Worm (Caenorhabditis elegans) whole organism, late embryonic: ENCODE data around the gene npr-25.
"Not testable (repeated sequence)": the region's sequence is repeated elsewhere in the genome, so short reads cannot be mapped to it uniquely, and the experiment has no call there.

ENCODE experiments used
- C08G9.2 ChIP-seq: sonication (generic microtip); optimal IDR thresholded peaks from 2 replicates; lab custom pipeline; 2016; ENCODE audit warnings: mild to moderate bottlenecking, missing genetic modification characterization, moderate library complexity, missing compliant biosample characterization
- C38D4.7 ChIP-seq: fragments of 200-800 bp; sonication (Bioruptor generic); optimal IDR thresholded peaks from 2 replicates; lab custom pipeline; 2018; ENCODE audit warnings: mild to moderate bottlenecking, missing genetic modification characterization, moderate library complexity, missing compliant biosample characterization
- Y22D7AL.16 ChIP-seq: sonication (generic microtip); optimal IDR thresholded peaks from 2 replicates; lab custom pipeline; 2016; ENCODE audit warnings: missing genetic modification characterization, missing compliant biosample characterization
- ahr-1 ChIP-seq: sonication (generic microtip); optimal IDR thresholded peaks from 2 replicates; lab custom pipeline; 2016; ENCODE audit warnings: missing genetic modification characterization, missing compliant biosample characterization
- ceh-18 ChIP-seq: sonication (generic microtip); optimal IDR thresholded peaks from 2 replicates; lab custom pipeline; 2016; ENCODE audit warnings: missing genetic modification characterization, missing compliant biosample characterization
- ceh-22 ChIP-seq: sonication (generic microtip); optimal IDR thresholded peaks from 2 replicates; lab custom pipeline; 2017; ENCODE audit warnings: missing biosample characterization, missing genetic modification characterization
- ceh-24 ChIP-seq: sonication (generic microtip); optimal IDR thresholded peaks from 2 replicates; lab custom pipeline; 2016; ENCODE audit warnings: mild to moderate bottlenecking, missing genetic modification characterization, missing compliant biosample characterization
- ceh-31 ChIP-seq: sonication (generic microtip); optimal IDR thresholded peaks from 2 replicates; lab custom pipeline; 2016; ENCODE audit warnings: missing genetic modification characterization, missing compliant biosample characterization
- ceh-48 ChIP-seq: sonication (generic microtip); optimal IDR thresholded peaks from 2 replicates; lab custom pipeline; 2016; ENCODE audit warnings: missing genetic modification characterization, inconsistent platforms, missing compliant biosample characterization
- dmd-4 ChIP-seq: sonication (generic microtip); optimal IDR thresholded peaks from 2 replicates; lab custom pipeline; 2016; ENCODE audit warnings: borderline replicate concordance, missing genetic modification characterization, missing compliant biosample characterization
- dve-1 ChIP-seq: sonication (generic microtip); optimal IDR thresholded peaks from 2 replicates; lab custom pipeline; 2017; ENCODE audit warnings: antibody characterized with exemption, mild to moderate bottlenecking, missing genetic modification characterization, missing compliant biosample characterization
- elt-2 ChIP-seq: sonication (generic microtip); optimal IDR thresholded peaks from 2 replicates; lab custom pipeline; 2016; ENCODE audit warnings: missing genetic modification reagents, missing genetic modification characterization, missing compliant biosample characterization
- elt-4 ChIP-seq: sonication (generic microtip); optimal IDR thresholded peaks from 2 replicates; lab custom pipeline; 2016; ENCODE audit warnings: missing genetic modification characterization, missing compliant biosample characterization
- ets-4 ChIP-seq: sonication (generic microtip); optimal IDR thresholded peaks from 2 replicates; lab custom pipeline; 2016; ENCODE audit warnings: missing genetic modification characterization, missing compliant biosample characterization
- fkh-6 ChIP-seq: sonication (generic microtip); optimal IDR thresholded peaks from 2 replicates; lab custom pipeline; 2016; ENCODE audit warnings: missing genetic modification characterization, missing compliant biosample characterization
- gmeb-2 ChIP-seq: sonication (generic microtip); optimal IDR thresholded peaks from 2 replicates; lab custom pipeline; 2016; ENCODE audit warnings: missing genetic modification characterization, inconsistent platforms, missing compliant biosample characterization
- hlh-13 ChIP-seq: fragments of 200-800 bp; sonication (Bioruptor generic); optimal IDR thresholded peaks from 2 replicates; lab custom pipeline; 2018; ENCODE audit warnings: mild to moderate bottlenecking, missing genetic modification characterization, missing compliant biosample characterization
- madf-2 ChIP-seq: sonication (generic microtip); optimal IDR thresholded peaks from 2 replicates; lab custom pipeline; 2017; ENCODE audit warnings: missing genetic modification characterization, missing compliant biosample characterization
- nfya-1 ChIP-seq: sonication (generic microtip); optimal IDR thresholded peaks from 2 replicates; lab custom pipeline; 2017; ENCODE audit warnings: missing genetic modification characterization, mild to moderate bottlenecking, missing compliant biosample characterization, antibody characterized with exemption, moderate library complexity
- pag-3 ChIP-seq: sonication (generic microtip); optimal IDR thresholded peaks from 2 replicates; lab custom pipeline; 2016; ENCODE audit warnings: missing compliant biosample characterization, missing genetic modification characterization, borderline replicate concordance
- pat-9 ChIP-seq: fragments of 200-800 bp; sonication (Bioruptor generic); optimal IDR thresholded peaks from 2 replicates; lab custom pipeline; 2018; ENCODE audit warnings: mild to moderate bottlenecking, missing genetic modification characterization, moderate library complexity, missing compliant biosample characterization
- pax-1 ChIP-seq: fragments of 150-350 bp; optimal IDR thresholded peaks from 2 replicates; lab custom pipeline; 2014; ENCODE audit warnings: missing biosample characterization, missing genetic modification characterization
- pha-2 ChIP-seq: sonication (generic microtip); optimal IDR thresholded peaks from 2 replicates; lab custom pipeline; 2017; ENCODE audit warnings: mild to moderate bottlenecking, missing genetic modification characterization, missing compliant biosample characterization
- pha-4 ChIP-seq: fragments of 150-350 bp; optimal IDR thresholded peaks from 2 replicates; lab custom pipeline; 2018; ENCODE audit warnings: missing biosample characterization, missing genetic modification reagents, missing genetic modification characterization
- pros-1 ChIP-seq: fragments of 150-350 bp; optimal IDR thresholded peaks from 2 replicates; lab custom pipeline; 2014; ENCODE audit warnings: missing biosample characterization, missing genetic modification reagents, missing genetic modification characterization
- rnt-1 ChIP-seq: sonication (generic microtip); optimal IDR thresholded peaks from 2 replicates; lab custom pipeline; 2016; ENCODE audit warnings: missing genetic modification characterization, missing compliant biosample characterization
- sdc-2 ChIP-seq: sonication (generic microtip); optimal IDR thresholded peaks from 2 replicates; lab custom pipeline; 2016; ENCODE audit warnings: missing genotype, missing genetic modification characterization, missing compliant biosample characterization
- sox-4 ChIP-seq: sonication (generic microtip); optimal IDR thresholded peaks from 2 replicates; lab custom pipeline; 2017; ENCODE audit warnings: mild to moderate bottlenecking, missing genetic modification characterization, inconsistent platforms, missing compliant biosample characterization
- syd-9 ChIP-seq: sonication (generic microtip); optimal IDR thresholded peaks from 2 replicates; lab custom pipeline; 2016; ENCODE audit warnings: mild to moderate bottlenecking, missing genetic modification characterization, moderate library complexity, missing compliant biosample characterization
- tbx-2 ChIP-seq: sonication (generic microtip); optimal IDR thresholded peaks from 2 replicates; lab custom pipeline; 2016; ENCODE audit warnings: missing genetic modification characterization, missing compliant biosample characterization
- unc-3 ChIP-seq, 2 experiments: fragments of 200-800 bp in 1 of 2; sonication (Bioruptor generic) in 1 of 2; sonication (generic microtip) in 1 of 2; conservative IDR thresholded peaks in 1 of 2; optimal IDR thresholded peaks in 1 of 2; 2 replicates each; pipeline versions ENCODE4 v1.3.6 to Lab custom; 2016 to 2022; ENCODE audit warnings: missing compliant biosample characterization in 2 of 2, missing genetic modification characterization in 2 of 2, missing genetic modification reagents in 1 of 2
- unc-42 ChIP-seq: sonication (generic microtip); optimal IDR thresholded peaks from 2 replicates; lab custom pipeline; 2016; ENCODE audit warnings: missing genotype, missing genetic modification characterization, missing compliant biosample characterization
- unc-86 ChIP-seq: sonication (generic microtip); optimal IDR thresholded peaks from 2 replicates; lab custom pipeline; 2016; ENCODE audit warnings: missing genetic modification characterization, missing compliant biosample characterization
- zip-5 ChIP-seq: sonication (generic microtip); optimal IDR thresholded peaks from 2 replicates; lab custom pipeline; 2016; ENCODE audit warnings: missing genetic modification characterization, missing compliant biosample characterization
- ztf-16 ChIP-seq: sonication (generic microtip); optimal IDR thresholded peaks from 2 replicates; lab custom pipeline; 2017; ENCODE audit warnings: missing genetic modification characterization, missing compliant biosample characterization

The npr-25 gene

ce11 chrV:11352893-11353292 is at the start of gene npr-25:
npr-25 (minus strand) TSS chrV:11352993.
- TF ChIP-seq dmd-4 (no peak), ceh-24 (tag; lab: Kevin White, UChicago) (no peak), pax-1 (tag; lab: Kevin White, UChicago) (no peak), sdc-2 (tag; lab: Kevin White, UChicago) (no peak), zip-5 (no peak), ceh-48 (tag; lab: Kevin White, UChicago) (no peak), syd-9 (tag; lab: Kevin White, UChicago) (no peak), ceh-22 (tag; lab: Kevin White, UChicago) (no peak), hlh-13 (no peak)

- no peak for TF ChIP-seq ceh-18
- TF ChIP-seq rnt-1, result no peak
- TF ChIP-seq gmeb-2 (tag; lab: Kevin White, UChicago), result no peak
- TF ChIP-seq pag-3, result no peak
- TF ChIP-seq fkh-6 (tag; lab: Kevin White, UChicago), result no peak
- TF ChIP-seq pha-2 (tag; lab: Kevin White, UChicago), result no peak
- no peak for TF ChIP-seq syd-9 (tag; lab: Kevin White, UChicago)
- TF ChIP-seq sdc-2 (tag; lab: Kevin White, UChicago), result no peak
- no peak for TF ChIP-seq sox-4 (tag; lab: Kevin White, UChicago)
- no peak for TF ChIP-seq ets-4 (tag; lab: Kevin White, UChicago)
- TF ChIP-seq pax-1 (tag; lab: Kevin White, UChicago), result no peak
- TF ChIP-seq ahr-1 (tag; lab: Kevin White, UChicago), result no peak
- TF ChIP-seq ceh-31 (tag; lab: Kevin White, UChicago), result no peak
- no peak for TF ChIP-seq elt-4 (tag; lab: Kevin White, UChicago)
- TF ChIP-seq C38D4.7, result no peak
Observed at ce11 chrV:11398616-11399015, 45.8 kb upstream of the npr-25 start, which contains the start of gene nas-17. nas-17 (plus strand) TSS chrV:11398916.

- TF ChIP-seq pha-2, C08G9.2, syd-9 (tag; lab: Kevin White, UChicago): not testable (repeated sequence)
- TF ChIP-seq, all 69 proteins: peak for 0; not testable (repeated sequence) for 69
Observed at ce11 chrV:11396134-11396533, 43.3 kb upstream of the npr-25 start, which contains the start of gene nas-18. nas-18 (plus strand) TSS chrV:11396434.

- not testable (repeated sequence) for TF ChIP-seq unc-86 (tag; lab: Kevin White, UChicago); rnt-1; pha-2 (tag; lab: Kevin White, UChicago)
Observed at ce11 chrV:11395024-11395423, 42.2 kb upstream of the npr-25 start, which contains the start of gene K03B8.4. K03B8.4 (minus strand) TSS chrV:11395124.

ce11 chrV:11392020-11392419 is 39.2 kb upstream of the npr-25 start, which contains the start of gene nas-16:
nas-16 (plus strand) TSS chrV:11392320.
- TF ChIP-seq unc-3 (GFP tag; conservative IDR thresholded peaks at IDR 0.05; lab: Robert Waterston, UW) (no peak), unc-3 (tag; optimal IDR thresholded peaks at IDR 0.05; lab: Kevin White, UChicago) (no peak), pat-9 (no peak), dmd-4 (no peak), elt-4 (tag; lab: Kevin White, UChicago) (no peak), pros-1 (tag; lab: Kevin White, UChicago) (no peak), madf-2 (no peak), unc-42 (no peak), nfya-1 (tag; lab: Kevin White, UChicago) (no peak), dve-1 (tag; lab: Kevin White, UChicago) (no peak), ztf-16 (tag; lab: Kevin White, UChicago) (no peak), Y22D7AL.16 (tag; lab: Kevin White, UChicago) (no peak), tbx-2 (tag; lab: Kevin White, UChicago) (no peak), pag-3 (no peak), elt-2 (tag; lab: Kevin White, UChicago) (no peak), C08G9.2 (tag; lab: Kevin White, UChicago) (no peak), sdc-2 (tag; lab: Kevin White, UChicago) (no peak), pax-1 (tag; lab: Kevin White, UChicago) (no peak), hlh-13 (no peak), pha-4 (tag; lab: Kevin White, UChicago) (no peak)
